Fruit fly (Drosophila melanogaster) whole organism, embryonic: ENCODE results near the gene HemK2.

ENCODE experiments used
- B-H2 ChIP-seq: fragments of 200-800 bp; sonication (Bioruptor generic); optimal IDR thresholded peaks from 2 replicates; lab custom pipeline; 2018; ENCODE audit warnings: missing biosample characterization, mild to moderate bottlenecking, missing genetic modification characterization
- CG10959 ChIP-seq: fragments of 200-800 bp; sonication (Bioruptor generic); IDR thresholded peaks from 2 replicates; pipeline ENCODE4 v1.3.6; 2022; ENCODE audit warnings: missing biosample characterization, missing genetic modification characterization
- CG11456 ChIP-seq: fragments of 200-800 bp; sonication (Bioruptor generic); IDR thresholded peaks from 3 replicates; pipeline ENCODE4 v1.3.6; 2022; ENCODE audit warnings: missing biosample characterization, missing genetic modification characterization
- CG14014 ChIP-seq: fragments of 200-800 bp; sonication (Bioruptor generic); IDR thresholded peaks from 2 replicates; pipeline ENCODE4 v1.3.6; 2022; ENCODE audit warnings: missing biosample characterization, missing genetic modification characterization
- CG14710 ChIP-seq: fragments of 200-800 bp; sonication (Bioruptor generic); optimal IDR thresholded peaks from 3 replicates; lab custom pipeline; 2019; ENCODE audit warnings: missing biosample characterization, mild to moderate bottlenecking, missing genetic modification characterization, moderate library complexity
- CG14860 ChIP-seq: fragments of 200-800 bp; sonication (Bioruptor generic); IDR thresholded peaks from 3 replicates; pipeline ENCODE4 v1.3.6; 2022; ENCODE audit warnings: missing biosample characterization, missing genetic modification characterization; ENCODE audit not compliant: partially characterized antibody
- CG15601 ChIP-seq: fragments of 200-800 bp; sonication (Bioruptor generic); optimal IDR thresholded peaks from 3 replicates; lab custom pipeline; 2019; ENCODE audit warnings: missing biosample characterization, mild to moderate bottlenecking, missing genetic modification characterization, moderate library complexity
- CG18764 ChIP-seq: fragments of 200-800 bp; sonication (Bioruptor generic); optimal IDR thresholded peaks from 3 replicates; lab custom pipeline; 2016; ENCODE audit warnings: missing biosample characterization, missing genetic modification characterization
- CG2129 ChIP-seq: fragments of 200-800 bp; sonication (Bioruptor generic); IDR thresholded peaks from 2 replicates; pipeline ENCODE4 v1.3.6; 2022; ENCODE audit warnings: missing biosample characterization, missing genetic modification characterization; ENCODE audit not compliant: partially characterized antibody
- CG2712 ChIP-seq: fragments of 200-800 bp; optimal IDR thresholded peaks from 3 replicates; lab custom pipeline; 2019; ENCODE audit warnings: missing biosample characterization, mild to moderate bottlenecking, missing genetic modification characterization, moderate library complexity
- CG4282 ChIP-seq: fragments of 200-800 bp; sonication (Bioruptor generic); optimal IDR thresholded peaks from 2 replicates; lab custom pipeline; 2016; ENCODE audit warnings: missing biosample characterization, missing genetic modification characterization
- CG6254 ChIP-seq: fragments of 200-800 bp; sonication (Bioruptor generic); optimal IDR thresholded peaks from 3 replicates; lab custom pipeline; 2017; ENCODE audit warnings: mild to moderate bottlenecking, missing biosample characterization, missing genetic modification reagents, missing genetic modification characterization
- CG6765 ChIP-seq: fragments of 200-800 bp; sonication (Bioruptor generic); optimal IDR thresholded peaks from 3 replicates; lab custom pipeline; 2017; ENCODE audit warnings: missing biosample characterization, mild to moderate bottlenecking, missing genetic modification characterization
- CG6791 ChIP-seq: fragments of 200-800 bp; sonication (Bioruptor generic); IDR thresholded peaks from 3 replicates; pipeline ENCODE4 v1.3.6; 2022; ENCODE audit warnings: missing biosample characterization, missing genetic modification characterization; ENCODE audit not compliant: partially characterized antibody
- CG7357 ChIP-seq: fragments of 200-800 bp; sonication (Bioruptor generic); IDR thresholded peaks from 3 replicates; pipeline ENCODE4 v1.3.6; 2022; ENCODE audit warnings: missing biosample characterization, missing genetic modification characterization
- CG7928 ChIP-seq: fragments of 200-800 bp; sonication (Bioruptor generic); optimal IDR thresholded peaks from 2 replicates; lab custom pipeline; 2017; ENCODE audit warnings: missing biosample characterization, mild to moderate bottlenecking, missing genetic modification characterization
- CG9437 ChIP-seq: fragments of 200-800 bp; sonication (Bioruptor generic); optimal IDR thresholded peaks from 2 replicates; lab custom pipeline; 2018; ENCODE audit warnings: missing biosample characterization, mild to moderate bottlenecking, missing genetic modification characterization
- Doc2 ChIP-seq: fragments of 200-800 bp; sonication (Bioruptor generic); IDR thresholded peaks from 2 replicates; pipeline ENCODE4 v1.3.6; 2022; ENCODE audit warnings: missing biosample characterization, missing genetic modification characterization
- Elba2 ChIP-seq: fragments of 200-800 bp; sonication (Bioruptor generic); optimal IDR thresholded peaks from 3 replicates; lab custom pipeline; 2016; ENCODE audit warnings: missing biosample characterization, missing genetic modification characterization
- Meics ChIP-seq: fragments of 200-800 bp; sonication (Bioruptor generic); optimal IDR thresholded peaks from 2 replicates; lab custom pipeline; 2017; ENCODE audit warnings: missing biosample characterization, mild to moderate bottlenecking, missing genetic modification characterization
- NFAT ChIP-seq: fragments of 200-800 bp; sonication (Bioruptor generic); IDR thresholded peaks from 2 replicates; pipeline ENCODE4 v1.3.6; 2022; ENCODE audit warnings: missing biosample characterization, missing genetic modification characterization
- abd-A ChIP-seq: fragments of 200-800 bp; sonication (Bioruptor generic); optimal IDR thresholded peaks from 3 replicates; lab custom pipeline; 2019; ENCODE audit warnings: missing biosample characterization, mild to moderate bottlenecking, missing genetic modification characterization, moderate library complexity
- bab2 ChIP-seq: fragments of 200-800 bp; sonication (Bioruptor generic); optimal IDR thresholded peaks from 2 replicates; lab custom pipeline; 2016; ENCODE audit warnings: missing biosample characterization, missing genetic modification characterization
- chinmo ChIP-seq: fragments of 200-800 bp; sonication (Bioruptor generic); IDR thresholded peaks from 4 replicates; pipeline ENCODE4 v1.3.6; 2022; ENCODE audit warnings: missing biosample characterization, missing genetic modification characterization; ENCODE audit not compliant: partially characterized antibody
- chn ChIP-seq: fragments of 200-800 bp; sonication (Bioruptor generic); optimal IDR thresholded peaks from 2 replicates; lab custom pipeline; 2016; ENCODE audit warnings: missing biosample characterization, missing genetic modification characterization
- dati ChIP-seq: fragments of 200-800 bp; sonication (Bioruptor generic); IDR thresholded peaks from 2 replicates; pipeline ENCODE4 v1.3.6; 2022; ENCODE audit warnings: missing biosample characterization, missing genetic modification characterization
- fd96Cb ChIP-seq: fragments of 200-800 bp; sonication (Bioruptor generic); optimal IDR thresholded peaks from 2 replicates; lab custom pipeline; 2018; ENCODE audit warnings: missing biosample characterization, mild to moderate bottlenecking, missing genetic modification characterization, moderate library complexity
- ham ChIP-seq: fragments of 200-800 bp; sonication (Bioruptor generic); IDR thresholded peaks from 2 replicates; pipeline ENCODE4 v1.3.6; 2022; ENCODE audit warnings: missing biosample characterization, missing genetic modification characterization
- hb ChIP-seq: fragments of 200-800 bp; sonication (Bioruptor generic); IDR thresholded peaks from 3 replicates; pipeline ENCODE4 v1.3.6; 2022; ENCODE audit warnings: missing biosample characterization, missing genetic modification characterization; ENCODE audit not compliant: partially characterized antibody
- her ChIP-seq: fragments of 200-800 bp; sonication (Bioruptor generic); optimal IDR thresholded peaks from 2 replicates; lab custom pipeline; 2016; ENCODE audit warnings: missing biosample characterization, missing genetic modification characterization
- hth ChIP-seq: fragments of >200 bp; optimal IDR thresholded peaks from 2 replicates; lab custom pipeline; 2017; ENCODE audit warnings: inconsistent platforms
- jigr1 ChIP-seq: fragments of 200-800 bp; sonication (Bioruptor generic); IDR thresholded peaks from 3 replicates; pipeline ENCODE4 v1.3.6; 2022; ENCODE audit warnings: missing biosample characterization, missing genetic modification characterization
- lilli ChIP-seq: fragments of 200-800 bp; sonication (Bioruptor generic); optimal IDR thresholded peaks from 3 replicates; lab custom pipeline; 2016; ENCODE audit warnings: missing biosample characterization, missing genetic modification characterization
- nerfin-1 ChIP-seq: fragments of 200-800 bp; sonication (Bioruptor generic); optimal IDR thresholded peaks from 3 replicates; lab custom pipeline; 2019; ENCODE audit warnings: missing biosample characterization, mild to moderate bottlenecking, missing genetic modification characterization, moderate library complexity
- phol ChIP-seq: fragments of 200-800 bp; sonication (Bioruptor generic); optimal IDR thresholded peaks from 3 replicates; lab custom pipeline; 2018; ENCODE audit warnings: missing biosample characterization, mild to moderate bottlenecking, missing genetic modification characterization, moderate library complexity
- run ChIP-seq: fragments of 200-800 bp; sonication (Bioruptor generic); optimal IDR thresholded peaks from 3 replicates; lab custom pipeline; 2018; ENCODE audit warnings: missing biosample characterization, mild to moderate bottlenecking, missing genetic modification characterization
- sens ChIP-seq: fragments of 200-800 bp; sonication (Bioruptor generic); peaks from one replicate; lab custom pipeline; 2016; ENCODE audit warnings: missing biosample characterization, missing genetic modification characterization
- sr ChIP-seq: fragments of 200-800 bp; sonication (Bioruptor generic); IDR thresholded peaks from 3 replicates; pipeline ENCODE4 v1.3.6; 2022; ENCODE audit warnings: missing biosample characterization, missing genetic modification characterization
- vnd ChIP-seq: fragments of 200-800 bp; sonication (Bioruptor generic); IDR thresholded peaks from 3 replicates; pipeline ENCODE4 v1.3.6; 2022; ENCODE audit warnings: missing biosample characterization, missing genetic modification characterization; ENCODE audit not compliant: partially characterized antibody

The HemK2 gene

DNA sequence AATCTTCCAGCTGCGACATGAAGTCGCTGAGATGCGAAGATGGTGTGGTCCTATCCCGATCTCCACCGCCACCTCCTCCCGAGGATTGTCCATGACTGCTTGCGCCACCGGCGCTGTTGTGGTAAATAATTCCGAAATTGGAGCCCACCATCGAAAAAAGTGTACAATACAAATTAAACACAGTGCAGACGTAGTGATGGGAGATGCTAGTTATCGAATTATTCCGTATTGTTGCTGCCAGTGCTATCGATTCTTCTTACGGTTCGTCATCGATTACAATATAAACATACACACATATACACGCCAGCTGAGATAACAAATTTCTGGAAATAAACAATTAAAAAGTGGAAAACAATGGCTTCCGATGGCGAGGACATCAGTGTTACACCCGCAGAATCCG lies 8.2 kb upstream of the HemK2 start, which contains the start of the genes Taf10b and Taf10 (continued):
- TF ChIP-seq CG2712 (tag; lab: Kevin White, UChicago) (peak; percentile 21), CG18764 (GFP tag; lab: Kevin White, UChicago) (no peak), CG14860 (GFP tag; lab: Robert Waterston, UW) (peak; percentile 73), CG2129 (peak; percentile 50), CG9437 (GFP tag; lab: Kevin White, UChicago) (peak; percentile 71), CG15601 (no peak), sr (GFP tag; lab: Robert Waterston, UW) (no peak), dati (GFP tag; lab: Robert Waterston, UW) (0 out of 2 replicates have a peak, but pooled peaks have one; percentile 11), vnd (GFP tag; lab: Robert Waterston, UW) (peak; percentile 70), Meics (GFP tag; lab: Kevin White, UChicago) (no peak), CG7357 (GFP tag; lab: Robert Waterston, UW) (no peak), chinmo (GFP tag; lab: Robert Waterston, UW) (peak; percentile 88; the same call in 3 of the 4 replicates), bab2 (GFP tag; lab: Kevin White, UChicago) (no peak), CG14710 (tag; lab: Kevin White, UChicago) (peak; percentile 45), CG6791 (GFP tag; lab: Robert Waterston, UW) (peak; percentile 87), chn (GFP tag; lab: Kevin White, UChicago) (no peak), Elba2 (GFP tag; lab: Kevin White, UChicago) (no peak), lilli (GFP tag; lab: Kevin White, UChicago) (peak; percentile 16), CG6765 (GFP tag; lab: Kevin White, UChicago) (no peak), CG11456 (GFP tag; lab: Robert Waterston, UW) (no peak), fd96Cb (tag; lab: Kevin White, UChicago) (no peak), NFAT (GFP tag; lab: Robert Waterston, UW) (no peak), hth (lab: Kevin White, UChicago) (no peak), B-H2 (GFP tag; lab: Kevin White, UChicago) (peak; percentile 19), CG14014 (GFP tag; lab: Robert Waterston, UW) (no peak), CG6254 (GFP tag; lab: Kevin White, UChicago) (no peak), jigr1 (GFP tag; lab: Robert Waterston, UW) (no peak), phol (tag; lab: Kevin White, UChicago) (peak; percentile 1), ham (GFP tag; lab: Robert Waterston, UW) (no peak), CG4282 (GFP tag; lab: Kevin White, UChicago) (no peak), Doc2 (GFP tag; lab: Robert Waterston, UW) (no peak), abd-A (tag; lab: Kevin White, UChicago) (no peak), CG7928 (GFP tag; lab: Kevin White, UChicago) (no peak), nerfin-1 (no peak), run (tag; lab: Kevin White, UChicago) (no peak), hb (GFP tag; lab: Robert Waterston, UW) (peak; percentile 79; the same call in 2 of the 3 replicates), CG10959 (GFP tag; lab: Robert Waterston, UW) (no peak), sens (GFP tag; lab: Kevin White, UChicago) (peak; percentile 40), her (no peak)
